Worm (Caenorhabditis elegans) whole organism, midembryonic: Measurements from ENCODE around the gene K06A4.6.

Experiments
- T22C8.4 ChIP-seq: fragments of 200-800 bp; sonication (Bioruptor generic); IDR thresholded peaks from 2 replicates; pipeline ENCODE4 v1.3.6; 2022; ENCODE audit warnings: missing genetic modification characterization, missing compliant biosample characterization
- cog-1 ChIP-seq: sonication (generic microtip); optimal IDR thresholded peaks from 2 replicates; lab custom pipeline; 2016; ENCODE audit warnings: missing genetic modification characterization, missing compliant biosample characterization
- flt-1 ChIP-seq: fragments of 200-800 bp; sonication (Bioruptor generic); IDR thresholded peaks from 2 replicates; pipeline ENCODE4 v1.3.6; 2022; ENCODE audit warnings: missing genetic modification characterization, missing compliant biosample characterization
- klf-2 ChIP-seq: fragments of 200-800 bp; sonication (Bioruptor generic); conservative IDR thresholded peaks from 2 replicates; pipeline ENCODE4 v1.3.6; 2022; ENCODE audit warnings: missing genetic modification reagents, missing genetic modification characterization, missing compliant biosample characterization
- med-1 ChIP-seq: sonication (generic microtip); optimal IDR thresholded peaks from 2 replicates; lab custom pipeline; 2017; ENCODE audit warnings: missing genetic modification characterization, mild to moderate bottlenecking, missing compliant biosample characterization, antibody characterized with exemption, missing genetic modification reagents; ENCODE audit not compliant: insufficient read depth
- ref-1 ChIP-seq: fragments of 200-800 bp; sonication (Bioruptor generic); conservative IDR thresholded peaks from 2 replicates; pipeline ENCODE4 v1.3.6; 2022; ENCODE audit warnings: missing genetic modification reagents, missing genetic modification characterization, missing compliant biosample characterization
- tab-1 ChIP-seq: fragments of 200-800 bp; sonication (Bioruptor generic); IDR thresholded peaks from 2 replicates; pipeline ENCODE4 v1.3.6; 2022; ENCODE audit warnings: missing genetic modification characterization, missing compliant biosample characterization
- ztf-23 ChIP-seq: fragments of 200-800 bp; sonication (Bioruptor generic); IDR thresholded peaks from 2 replicates; pipeline ENCODE4 v1.3.6; 2022; ENCODE audit warnings: missing genetic modification reagents, missing genetic modification characterization, missing compliant biosample characterization
- ztf-29 ChIP-seq: fragments of 200-800 bp; sonication (Bioruptor generic); IDR thresholded peaks from 2 replicates; pipeline ENCODE4 v1.3.6; 2022; ENCODE audit warnings: missing genetic modification reagents, missing genetic modification characterization, missing compliant biosample characterization

Gene K06A4.6

ce11 chrV:9480566-9480965 lies at the start of gene K06A4.6:
TSS of gene K06A4.6 (minus strand) at chrV:9480666.
- TF ChIP-seq ztf-29 (GFP tag; lab: Robert Waterston, UW) (no peak), T22C8.4 (GFP tag; lab: Robert Waterston, UW) (no peak), klf-2 (GFP tag; lab: Robert Waterston, UW) (no peak), med-1 (GFP tag; lab: Kevin White, UChicago) (no peak), flt-1 (GFP tag; lab: Robert Waterston, UW) (no peak), ztf-23 (GFP tag; lab: Robert Waterston, UW) (no peak)

DNA sequence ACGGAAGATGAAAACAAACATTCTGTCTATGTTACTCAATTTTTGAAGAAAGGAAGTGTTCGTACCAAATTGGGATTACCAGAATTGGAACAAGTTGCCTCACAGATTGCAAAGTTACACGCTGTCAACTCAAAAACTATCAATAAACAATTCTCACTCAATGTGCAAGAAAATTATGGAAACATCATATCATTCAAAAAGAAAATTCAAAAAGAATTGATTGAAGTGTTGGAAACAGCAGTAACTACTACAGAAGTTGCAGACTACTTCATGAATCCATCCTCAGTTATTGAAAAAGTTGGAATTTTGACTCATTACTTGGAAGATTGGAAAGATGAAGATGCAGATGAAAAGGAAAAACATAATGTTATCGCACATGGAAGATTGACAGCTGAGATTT lies 47.5 kb upstream of the K06A4.6 start:
- TF ChIP-seq ztf-23 (GFP tag; lab: Robert Waterston, UW) (no peak), flt-1 (GFP tag; lab: Robert Waterston, UW) (no peak), tab-1 (GFP tag; lab: Robert Waterston, UW) (no peak), ztf-29 (GFP tag; lab: Robert Waterston, UW) (no peak), T22C8.4 (GFP tag; lab: Robert Waterston, UW) (no peak), klf-2 (GFP tag; lab: Robert Waterston, UW) (no peak), cog-1 (tag; lab: Kevin White, UChicago) (no peak), med-1 (GFP tag; lab: Kevin White, UChicago) (no peak), ref-1 (GFP tag; lab: Robert Waterston, UW) (no peak)

- no peak for TF ChIP-seq cog-1 (tag; lab: Kevin White, UChicago)
- TF ChIP-seq klf-2 (GFP tag; lab: Robert Waterston, UW), result no peak
- no peak for TF ChIP-seq ztf-23 (GFP tag; lab: Robert Waterston, UW)
- no peak for TF ChIP-seq ztf-29 (GFP tag; lab: Robert Waterston, UW)
- no peak for TF ChIP-seq flt-1 (GFP tag; lab: Robert Waterston, UW)
- no peak for TF ChIP-seq tab-1 (GFP tag; lab: Robert Waterston, UW)
- no peak for TF ChIP-seq ref-1 (GFP tag; lab: Robert Waterston, UW)
- no peak for TF ChIP-seq T22C8.4 (GFP tag; lab: Robert Waterston, UW)
- no peak for TF ChIP-seq med-1 (GFP tag; lab: Kevin White, UChicago)
These were observed 46.9 kb upstream of the K06A4.6 start for ce11 chrV:9527337-9527736.

ce11 chrV:9526470-9526869 lies 46.0 kb upstream of the K06A4.6 start, which contains the start of gene C50F4.1:
TSS of gene C50F4.1 (plus strand) at chrV:9526793.
- no peak for TF ChIP-seq ztf-23 (GFP tag; lab: Robert Waterston, UW)
- no peak for TF ChIP-seq flt-1 (GFP tag; lab: Robert Waterston, UW)
- no peak for TF ChIP-seq klf-2 (GFP tag; lab: Robert Waterston, UW)
- no peak for TF ChIP-seq ztf-29 (GFP tag; lab: Robert Waterston, UW)
- TF ChIP-seq tab-1 (GFP tag; lab: Robert Waterston, UW), result no peak
- no peak for TF ChIP-seq T22C8.4 (GFP tag; lab: Robert Waterston, UW)
- no peak for TF ChIP-seq cog-1 (tag; lab: Kevin White, UChicago)
- TF ChIP-seq med-1 (GFP tag; lab: Kevin White, UChicago), result no peak
- no peak for TF ChIP-seq ref-1 (GFP tag; lab: Robert Waterston, UW)

- no peak for TF ChIP-seq klf-2 (GFP tag; lab: Robert Waterston, UW)
- TF ChIP-seq med-1 (GFP tag; lab: Kevin White, UChicago), result no peak
- TF ChIP-seq flt-1 (GFP tag; lab: Robert Waterston, UW), result no peak
- no peak for TF ChIP-seq ref-1 (GFP tag; lab: Robert Waterston, UW)
- TF ChIP-seq tab-1 (GFP tag; lab: Robert Waterston, UW), result no peak
- no peak for TF ChIP-seq T22C8.4 (GFP tag; lab: Robert Waterston, UW)
- TF ChIP-seq cog-1 (tag; lab: Kevin White, UChicago), result no peak
- TF ChIP-seq ztf-23 (GFP tag; lab: Robert Waterston, UW), result no peak
- TF ChIP-seq ztf-29 (GFP tag; lab: Robert Waterston, UW), result no peak
These were observed 43.6 kb upstream of the K06A4.6 start, which contains the start of gene C50F4.9 for ce11 chrV:9524099-9524498. TSS of gene C50F4.9 (minus strand) at chrV:9524199.

ce11 chrV:9521697-9522096 lies 41.2 kb upstream of the K06A4.6 start:
- TF ChIP-seq tab-1 (GFP tag; lab: Robert Waterston, UW), result no peak
- no peak for TF ChIP-seq ref-1 (GFP tag; lab: Robert Waterston, UW)
- no peak for TF ChIP-seq med-1 (GFP tag; lab: Kevin White, UChicago)
- no peak for TF ChIP-seq cog-1 (tag; lab: Kevin White, UChicago)
- TF ChIP-seq ztf-23 (GFP tag; lab: Robert Waterston, UW), result no peak
- TF ChIP-seq flt-1 (GFP tag; lab: Robert Waterston, UW), result no peak
- no peak for TF ChIP-seq ztf-29 (GFP tag; lab: Robert Waterston, UW)
- TF ChIP-seq T22C8.4 (GFP tag; lab: Robert Waterston, UW), result no peak
- TF ChIP-seq klf-2 (GFP tag; lab: Robert Waterston, UW), result no peak

DNA sequence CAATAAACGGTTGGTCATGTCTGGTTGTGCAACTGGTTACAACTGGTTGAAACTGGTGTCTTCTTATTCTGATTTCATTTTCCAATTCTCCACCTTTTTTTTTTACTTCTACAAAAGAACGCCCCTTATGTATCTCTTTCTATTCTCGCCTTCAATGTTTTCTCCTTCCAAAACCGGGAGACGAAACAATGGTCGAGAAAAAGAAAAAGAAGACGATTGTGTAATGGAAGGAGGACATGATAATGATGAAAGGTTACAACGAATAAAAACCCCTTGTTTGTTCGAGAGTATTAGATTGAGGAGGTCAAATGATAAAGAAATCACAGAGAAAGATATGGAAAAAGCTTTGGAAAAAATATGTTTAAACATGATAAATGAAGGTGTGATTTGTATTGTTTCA lies 38.4 kb upstream of the K06A4.6 start, which contains the start of gene C50F4.8:
C50F4.8 (minus strand) TSS at position 28 of the 400 bp plus-strand sequence.
- TF ChIP-seq cog-1 (tag; lab: Kevin White, UChicago) (no peak), flt-1 (GFP tag; lab: Robert Waterston, UW) (no peak), ztf-29 (GFP tag; lab: Robert Waterston, UW) (no peak), klf-2 (GFP tag; lab: Robert Waterston, UW) (no peak), ref-1 (GFP tag; lab: Robert Waterston, UW) (no peak), tab-1 (GFP tag; lab: Robert Waterston, UW) (no peak), T22C8.4 (GFP tag; lab: Robert Waterston, UW) (no peak), ztf-23 (GFP tag; lab: Robert Waterston, UW) (no peak), med-1 (GFP tag; lab: Kevin White, UChicago) (no peak)

DNA sequence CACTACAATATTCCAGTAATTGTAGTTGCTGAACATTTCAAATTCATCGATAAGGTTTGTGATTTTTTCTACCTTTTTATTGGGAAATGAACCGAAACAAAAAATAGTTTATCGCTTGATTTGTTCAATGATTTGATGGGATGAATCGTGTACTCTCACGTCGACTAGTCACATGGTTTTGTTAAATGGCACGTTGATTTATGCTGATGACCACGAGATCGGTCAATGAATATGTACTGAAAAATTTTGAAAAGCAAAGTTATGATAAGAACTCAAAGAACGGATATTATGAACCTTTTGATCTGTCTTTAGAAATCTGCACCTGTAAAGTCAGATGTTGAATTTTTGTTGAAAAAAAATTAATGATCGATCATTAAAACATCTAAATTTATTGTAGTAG lies 35.8 kb upstream of the K06A4.6 start:
- TF ChIP-seq klf-2 (GFP tag; lab: Robert Waterston, UW) (no peak), tab-1 (GFP tag; lab: Robert Waterston, UW) (no peak), flt-1 (GFP tag; lab: Robert Waterston, UW) (no peak), ztf-29 (GFP tag; lab: Robert Waterston, UW) (no peak), cog-1 (tag; lab: Kevin White, UChicago) (no peak), ref-1 (GFP tag; lab: Robert Waterston, UW) (no peak), T22C8.4 (GFP tag; lab: Robert Waterston, UW) (no peak), ztf-23 (GFP tag; lab: Robert Waterston, UW) (no peak), med-1 (GFP tag; lab: Kevin White, UChicago) (no peak)
